Fruit fly (Drosophila melanogaster) whole organism, adult: ENCODE results near the gene CG6325.
A peak's percentile ranks its signal among the peaks of the same experiment; 100 is the strongest.

Experiments
- CG11617 ChIP-seq: fragments of 200-800 bp; sonication (Bioruptor generic); optimal IDR thresholded peaks from 2 replicates; lab custom pipeline; 2017; ENCODE audit warnings: mild to moderate bottlenecking, missing biosample characterization, missing genetic modification reagents, missing genetic modification characterization
- CG12768 ChIP-seq: fragments of 200-800 bp; sonication (Bioruptor generic); optimal IDR thresholded peaks from 2 replicates; lab custom pipeline; 2017; ENCODE audit warnings: missing biosample characterization, missing genetic modification characterization, mild to moderate bottlenecking, moderate library complexity, missing genetic modification reagents
- CG14711 ChIP-seq: fragments of 200-800 bp; sonication (Bioruptor generic); optimal IDR thresholded peaks from 2 replicates; lab custom pipeline; 2018; ENCODE audit warnings: missing biosample characterization, mild to moderate bottlenecking, missing genetic modification characterization, moderate library complexity
- CG1620 ChIP-seq: fragments of 200-800 bp; sonication (Bioruptor generic); optimal IDR thresholded peaks from 2 replicates; lab custom pipeline; 2016; ENCODE audit warnings: missing biosample characterization, missing genetic modification characterization
- CG33017 ChIP-seq: fragments of 200-800 bp; sonication (Bioruptor generic); optimal IDR thresholded peaks from 2 replicates; lab custom pipeline; 2018; ENCODE audit warnings: missing biosample characterization, mild to moderate bottlenecking, missing genetic modification characterization, moderate library complexity
- CG5204 ChIP-seq: fragments of 200-800 bp; sonication (Bioruptor generic); optimal IDR thresholded peaks from 2 replicates; lab custom pipeline; 2016; ENCODE audit warnings: missing biosample characterization, missing genetic modification characterization
- CG7045 ChIP-seq: fragments of 200-800 bp; sonication (Bioruptor generic); optimal IDR thresholded peaks from 2 replicates; lab custom pipeline; 2017; ENCODE audit warnings: missing biosample characterization, mild to moderate bottlenecking, missing genetic modification characterization
- CG7101 ChIP-seq: fragments of 200-800 bp; sonication (Bioruptor generic); optimal IDR thresholded peaks from 2 replicates; lab custom pipeline; 2018; ENCODE audit warnings: missing biosample characterization, mild to moderate bottlenecking, missing genetic modification characterization, moderate library complexity
- Clk ChIP-seq: fragments of 200-800 bp; sonication (Bioruptor generic); optimal IDR thresholded peaks from 2 replicates; lab custom pipeline; 2017; ENCODE audit warnings: missing biosample characterization, missing genetic modification characterization
- Crg-1 ChIP-seq: fragments of 200-800 bp; sonication (Bioruptor generic); optimal IDR thresholded peaks from 2 replicates; lab custom pipeline; 2016; ENCODE audit warnings: missing biosample characterization, missing genetic modification characterization
- Hr96 ChIP-seq: fragments of 200-800 bp; sonication (Bioruptor generic); optimal IDR thresholded peaks from 2 replicates; lab custom pipeline; 2016; ENCODE audit warnings: missing biosample characterization, missing genetic modification characterization
- Mnt ChIP-seq: fragments of 200-800 bp; sonication (Bioruptor generic); optimal IDR thresholded peaks from 2 replicates; lab custom pipeline; 2016; ENCODE audit warnings: missing biosample characterization, mild to moderate bottlenecking, missing genetic modification characterization
- bab1 ChIP-seq: fragments of 200-800 bp; sonication (Bioruptor generic); optimal IDR thresholded peaks from 3 replicates; lab custom pipeline; 2019; ENCODE audit warnings: missing biosample characterization, mild to moderate bottlenecking, missing genetic modification characterization, moderate library complexity
- cic ChIP-seq: fragments of 200-800 bp; sonication (Bioruptor generic); optimal IDR thresholded peaks from 2 replicates; lab custom pipeline; 2017; ENCODE audit warnings: missing biosample characterization, mild to moderate bottlenecking, missing genetic modification characterization, moderate library complexity
- cnc ChIP-seq, 2 experiments: fragments of >200 bp; optimal IDR thresholded peaks; 2 replicates each; lab custom pipeline; 2017
- kay ChIP-seq: fragments of 200-800 bp; sonication (Bioruptor generic); peaks from one replicate; lab custom pipeline; 2016; ENCODE audit warnings: missing biosample characterization, missing genetic modification characterization, borderline replicate concordance
- ovo ChIP-seq: fragments of 200-800 bp; sonication (Bioruptor generic); optimal IDR thresholded peaks from 2 replicates; lab custom pipeline; 2016; ENCODE audit warnings: missing biosample characterization, missing genetic modification characterization
- pad ChIP-seq: fragments of 200-800 bp; sonication (Bioruptor generic); optimal IDR thresholded peaks from 3 replicates; lab custom pipeline; 2017; ENCODE audit warnings: missing biosample characterization, missing genetic modification characterization, mild to moderate bottlenecking, moderate library complexity, missing genetic modification reagents
- tj ChIP-seq: fragments of 200-800 bp; sonication (Bioruptor generic); optimal IDR thresholded peaks from 3 replicates; lab custom pipeline; 2017; ENCODE audit warnings: missing biosample characterization, mild to moderate bottlenecking, missing genetic modification characterization, moderate library complexity
- toe ChIP-seq: fragments of 200-800 bp; sonication (Bioruptor generic); optimal IDR thresholded peaks from 2 replicates; lab custom pipeline; 2016; ENCODE audit warnings: missing biosample characterization, missing genetic modification characterization

CG6325 gene

DNA sequence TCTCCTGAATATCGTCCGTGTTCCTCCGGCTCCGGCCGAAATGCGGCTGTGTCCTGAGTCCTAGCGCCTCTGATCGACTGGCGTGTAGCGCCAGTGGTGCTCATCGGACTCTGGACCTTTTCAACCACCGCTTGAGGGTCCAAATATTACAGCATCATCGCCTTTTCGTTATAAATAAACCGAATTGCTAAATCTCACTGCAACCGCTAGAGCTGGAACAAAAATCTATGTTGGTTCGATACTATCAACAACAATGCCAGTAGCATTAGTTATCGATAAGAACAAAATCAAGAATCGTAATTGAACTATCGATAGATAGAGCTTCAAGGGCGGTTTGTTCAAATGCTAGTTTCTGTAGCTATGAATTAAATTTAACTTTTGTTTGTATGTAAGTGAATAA is at the start of gene CG6325:
Gene CG6325 (minus strand): TSS at position 220 of the 400 bp plus-strand sequence.
- TF ChIP-seq bab1 (peak; percentile 51), CG1620 (GFP tag; lab: Kevin White, UChicago) (no peak), CG7101 (peak; percentile 25)

- TF ChIP-seq CG5204 (GFP tag; lab: Kevin White, UChicago) (no peak), CG1620 (GFP tag; lab: Kevin White, UChicago) (no peak), Hr96 (GFP tag; lab: Kevin White, UChicago) (no peak), CG7101 (no peak)
These were observed 47.8 kb upstream of the CG6325 start for dm6 chr3R:10454909-10455308.

DNA sequence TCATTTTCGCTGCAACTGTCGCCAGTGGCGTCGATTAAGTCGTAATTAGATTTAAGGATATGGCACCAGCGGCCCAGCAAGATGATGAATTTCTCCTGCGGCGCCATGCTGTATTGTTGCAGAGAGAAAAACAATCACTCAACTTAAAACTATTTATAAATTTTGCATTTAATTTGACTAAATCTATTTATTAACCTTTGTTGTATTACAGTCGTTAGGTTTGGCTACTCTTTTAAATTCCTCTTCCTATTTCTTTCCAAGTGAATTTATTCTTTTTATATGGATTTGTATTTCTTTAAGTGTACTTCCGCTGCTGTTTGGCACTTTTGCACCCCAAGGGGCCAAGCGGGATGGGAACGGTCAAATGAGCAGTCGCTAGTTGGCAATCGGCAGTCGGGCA is 41.9 kb upstream of the CG6325 start:
- no peak for TF ChIP-seq toe (GFP tag; lab: Kevin White, UChicago)

DNA sequence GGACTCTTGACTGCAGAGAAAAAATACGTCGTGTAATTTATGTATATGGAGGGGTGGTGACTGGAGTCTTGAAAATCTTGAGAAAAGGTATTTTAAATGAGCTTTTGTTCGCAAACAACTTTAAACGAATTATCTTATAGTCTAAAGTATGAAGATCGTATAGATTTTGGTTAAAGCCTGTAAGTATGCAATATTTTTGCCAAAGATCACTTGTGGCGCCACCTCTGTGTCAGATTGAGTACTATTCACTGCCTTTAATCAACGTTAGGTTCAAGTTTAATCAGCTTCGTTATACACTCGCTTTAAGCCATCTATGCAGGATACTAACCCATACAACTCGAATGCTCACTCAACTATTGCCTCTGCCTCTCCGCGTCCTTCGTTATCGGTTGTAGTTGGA is 29.9 kb upstream of the CG6325 start:
- TF ChIP-seq cnc (optimal IDR thresholded peaks at IDR 0.05; lab: Kevin White, UChicago) = no peak
- no peak for TF ChIP-seq CG1620 (GFP tag; lab: Kevin White, UChicago)
- TF ChIP-seq ovo (GFP tag; lab: Kevin White, UChicago) = no peak
- TF ChIP-seq CG7101 = no peak
- no peak for TF ChIP-seq cic
- TF ChIP-seq CG14711 (tag; lab: Kevin White, UChicago) = no peak
- no peak for TF ChIP-seq CG33017 (tag; lab: Kevin White, UChicago)
- TF ChIP-seq toe (GFP tag; lab: Kevin White, UChicago) = no peak
- no peak for TF ChIP-seq Crg-1
- TF ChIP-seq Hr96 (GFP tag; lab: Kevin White, UChicago) = no peak
- no peak for TF ChIP-seq pad (GFP tag; lab: Kevin White, UChicago)
- TF ChIP-seq Clk (GFP tag; lab: Kevin White, UChicago) = no peak
- TF ChIP-seq tj (GFP tag; lab: Kevin White, UChicago) = no peak
- no peak for TF ChIP-seq CG5204 (GFP tag; lab: Kevin White, UChicago)
- TF ChIP-seq CG7045 (GFP tag; lab: Kevin White, UChicago) = no peak
- TF ChIP-seq kay = no peak
- no peak for TF ChIP-seq CG11617 (GFP tag; lab: Kevin White, UChicago)
- TF ChIP-seq bab1 = no peak
- TF ChIP-seq CG12768 (GFP tag; lab: Kevin White, UChicago) = no peak
- TF ChIP-seq Mnt (GFP tag; lab: Kevin White, UChicago) = no peak

- TF ChIP-seq kay (peak; percentile 84), Clk (GFP tag; lab: Kevin White, UChicago) (no peak)
These were observed 27.4 kb upstream of the CG6325 start, which contains the start of gene Cyp12e1 for dm6 chr3R:10434489-10434888. Gene Cyp12e1, plus strand, starts transcription at chr3R:10434789.

- no peak for TF ChIP-seq bab1
- no peak for TF ChIP-seq pad (GFP tag; lab: Kevin White, UChicago)
- no peak for TF ChIP-seq CG14711 (tag; lab: Kevin White, UChicago)
- no peak for TF ChIP-seq cnc (optimal IDR thresholded peaks at IDR 0.05; lab: Kevin White, UChicago)
- no peak for TF ChIP-seq CG11617 (GFP tag; lab: Kevin White, UChicago)
- TF ChIP-seq CG5204 (GFP tag; lab: Kevin White, UChicago) = no peak
- TF ChIP-seq cic = no peak
- no peak for TF ChIP-seq kay
- TF ChIP-seq CG1620 (GFP tag; lab: Kevin White, UChicago) = no peak
- no peak for TF ChIP-seq Crg-1
- TF ChIP-seq Clk (GFP tag; lab: Kevin White, UChicago) = no peak
- TF ChIP-seq CG12768 (GFP tag; lab: Kevin White, UChicago) = no peak
- no peak for TF ChIP-seq Hr96 (GFP tag; lab: Kevin White, UChicago)
- TF ChIP-seq Mnt (GFP tag; lab: Kevin White, UChicago) = no peak
- TF ChIP-seq ovo (GFP tag; lab: Kevin White, UChicago) = no peak
- TF ChIP-seq tj (GFP tag; lab: Kevin White, UChicago) = no peak
- TF ChIP-seq toe (GFP tag; lab: Kevin White, UChicago) = no peak
- TF ChIP-seq CG7045 (GFP tag; lab: Kevin White, UChicago) = no peak
- TF ChIP-seq CG7101 = no peak
- TF ChIP-seq CG33017 (tag; lab: Kevin White, UChicago) = no peak
These were observed 26.4 kb upstream of the CG6325 start for dm6 chr3R:10433408-10433980.

- TF ChIP-seq pad (GFP tag; lab: Kevin White, UChicago) (no peak), CG12768 (GFP tag; lab: Kevin White, UChicago) (no peak), CG33017 (tag; lab: Kevin White, UChicago) (no peak), ovo (GFP tag; lab: Kevin White, UChicago) (no peak), cnc (optimal IDR thresholded peaks at IDR 0.05; lab: Kevin White, UChicago) (no peak), CG1620 (GFP tag; lab: Kevin White, UChicago) (no peak), CG7101 (no peak)
These were observed 24.0 kb upstream of the CG6325 start for dm6 chr3R:10431089-10431488.
